Worm (Caenorhabditis elegans) whole organism, L4 larva: ENCODE results near the gene sek-3.

Experiments used
- F44E2.7 ChIP-seq: fragments of 200-800 bp; sonication (Bioruptor generic); IDR thresholded peaks from 2 replicates; pipeline ENCODE4 v2.1.2; 2022; ENCODE audit warnings: missing genetic modification characterization, missing compliant biosample characterization
- ama-1 ChIP-seq: fragments of 150-350 bp; optimal IDR thresholded peaks from 2 replicates; lab custom pipeline; 2014; ENCODE audit warnings: inconsistent platforms, mixed read lengths
- egl-43 ChIP-seq: fragments of 200-800 bp; sonication (Bioruptor generic); IDR thresholded peaks from 2 replicates; pipeline ENCODE4 v1.3.6; 2022; ENCODE audit warnings: missing genetic modification reagents, missing genetic modification characterization, missing compliant biosample characterization
- fkh-10 ChIP-seq: fragments of 150-350 bp; optimal IDR thresholded peaks from 2 replicates; lab custom pipeline; 2014; ENCODE audit warnings: missing biosample characterization, missing genetic modification reagents, missing genetic modification characterization
- hlh-11 ChIP-seq: fragments of 200-800 bp; sonication (Bioruptor generic); optimal IDR thresholded peaks from 2 replicates; lab custom pipeline; 2018; ENCODE audit warnings: mild to moderate bottlenecking, missing genetic modification characterization, missing compliant biosample characterization
- hlh-30 ChIP-seq: sonication (generic microtip); optimal IDR thresholded peaks from 2 replicates; lab custom pipeline; 2017; ENCODE audit warnings: antibody characterized with exemption, mild to moderate bottlenecking, missing genetic modification characterization, missing compliant biosample characterization; ENCODE audit not compliant: insufficient read depth
- hmg-1.1 ChIP-seq: fragments of 200-800 bp; sonication (Bioruptor generic); IDR thresholded peaks from 2 replicates; pipeline ENCODE4 v1.3.6; 2022; ENCODE audit warnings: missing genetic modification reagents, missing genetic modification characterization, missing compliant biosample characterization
- lin-1 ChIP-seq: fragments of 200-800 bp; sonication (Bioruptor generic); IDR thresholded peaks from 2 replicates; pipeline ENCODE4 v1.3.6; 2022; ENCODE audit warnings: missing genetic modification reagents, missing genetic modification characterization, missing compliant biosample characterization
- lir-3 ChIP-seq: sonication (generic microtip); optimal IDR thresholded peaks from 2 replicates; lab custom pipeline; 2016; ENCODE audit warnings: mild to moderate bottlenecking, missing genetic modification characterization, missing compliant biosample characterization
- mes-2 ChIP-seq: sonication (generic microtip); optimal IDR thresholded peaks from 2 replicates; lab custom pipeline; 2016; ENCODE audit warnings: missing genotype, mild to moderate bottlenecking, missing genetic modification characterization, missing compliant biosample characterization; ENCODE audit not compliant: poor library complexity, severe bottlenecking
- nhr-41 ChIP-seq: fragments of 200-800 bp; sonication (Bioruptor generic); IDR thresholded peaks from 2 replicates; pipeline ENCODE4 v1.3.6; 2022; ENCODE audit warnings: missing genetic modification reagents, missing genetic modification characterization, missing compliant biosample characterization
- pha-4 ChIP-seq, 2 experiments: fragments of 150-350 bp in 1 of 2; fragments of 200-800 bp in 1 of 2; sonication (Bioruptor generic) in 1 of 2; IDR thresholded peaks in 1 of 2; optimal IDR thresholded peaks in 1 of 2; 2 replicates each; pipeline versions ENCODE4 v1.3.6 to Lab custom; 2014 to 2022; ENCODE audit warnings: missing genetic modification characterization in 2 of 2, missing genetic modification reagents in 2 of 2, missing biosample characterization in 1 of 2, missing compliant biosample characterization in 1 of 2
- unc-130 ChIP-seq: sonication (generic microtip); optimal IDR thresholded peaks from 2 replicates; lab custom pipeline; 2016; ENCODE audit warnings: missing genetic modification reagents, missing genetic modification characterization, missing compliant biosample characterization
- ztf-11 ChIP-seq: fragments of 150-350 bp; optimal IDR thresholded peaks from 2 replicates; lab custom pipeline; 2014; ENCODE audit warnings: missing biosample characterization, missing genetic modification characterization

- TF ChIP-seq unc-130 (no peak), egl-43 (GFP tag; lab: Robert Waterston, UW) (no peak), ama-1 (lab: Kevin White, UChicago) (no peak), mes-2 (tag; lab: Kevin White, UChicago) (no peak), hlh-11 (tag; lab: Kevin White, UChicago) (no peak), F44E2.7 (GFP tag; lab: Robert Waterston, UW) (no peak), fkh-10 (GFP tag; lab: Kevin White, UChicago) (no peak), lir-3 (tag; lab: Kevin White, UChicago) (no peak), nhr-41 (GFP tag; lab: Robert Waterston, UW) (no peak), hlh-30 (tag; lab: Kevin White, UChicago) (no peak), pha-4 (GFP tag; IDR thresholded peaks at IDR 0.05; lab: Robert Waterston, UW) (no peak), pha-4 (tag; optimal IDR thresholded peaks at IDR 0.05; lab: Kevin White, UChicago) (no peak), ztf-11 (tag; lab: Kevin White, UChicago) (no peak), lin-1 (GFP tag; lab: Robert Waterston, UW) (no peak), hmg-1.1 (GFP tag; lab: Robert Waterston, UW) (no peak)
Measured at ce11 chrX:4981579-4981978, 36.1 kb upstream of the sek-3 start.
